Fruit fly (Drosophila melanogaster) whole organism, embryonic: Measurements from ENCODE around the gene dod.

Experiments
- Adf1 ChIP-seq: fragments of 200-800 bp; sonication (Bioruptor generic); IDR thresholded peaks from 2 replicates; pipeline ENCODE4 v1.3.6; 2022; ENCODE audit warnings: missing biosample characterization, missing genetic modification characterization
- Atf3 ChIP-seq: fragments of 200-800 bp; sonication (Bioruptor generic); optimal IDR thresholded peaks from 3 replicates; lab custom pipeline; 2016; ENCODE audit warnings: missing biosample characterization, missing genetic modification characterization
- Bgb ChIP-seq: fragments of 200-800 bp; sonication (Bioruptor generic); IDR thresholded peaks from 2 replicates; pipeline ENCODE4 v1.3.6; 2022; ENCODE audit warnings: missing biosample characterization, missing genetic modification characterization; ENCODE audit not compliant: partially characterized antibody
- Bteb2 ChIP-seq: fragments of 200-800 bp; sonication (Bioruptor generic); optimal IDR thresholded peaks from 2 replicates; lab custom pipeline; 2016; ENCODE audit warnings: missing biosample characterization, missing genetic modification characterization
- CG10462 ChIP-seq: fragments of 200-800 bp; sonication (Bioruptor generic); optimal IDR thresholded peaks from 2 replicates; lab custom pipeline; 2016; ENCODE audit warnings: missing biosample characterization, missing genetic modification characterization
- CG1602 ChIP-seq: fragments of 200-800 bp; sonication (Bioruptor generic); optimal IDR thresholded peaks from 3 replicates; lab custom pipeline; 2016; ENCODE audit warnings: missing biosample characterization, missing genetic modification characterization
- CG1603 ChIP-seq: fragments of 200-800 bp; sonication (Bioruptor generic); optimal IDR thresholded peaks from 2 replicates; lab custom pipeline; 2019; ENCODE audit warnings: missing biosample characterization, mild to moderate bottlenecking, missing genetic modification characterization, moderate library complexity
- CG17568 ChIP-seq: fragments of 200-800 bp; sonication (Bioruptor generic); optimal IDR thresholded peaks from 2 replicates; lab custom pipeline; 2018; ENCODE audit warnings: missing biosample characterization, mild to moderate bottlenecking, missing genetic modification characterization, moderate library complexity
- CG18476 ChIP-seq: fragments of 200-800 bp; sonication (Bioruptor generic); optimal IDR thresholded peaks from 2 replicates; lab custom pipeline; 2016; ENCODE audit warnings: missing biosample characterization, mild to moderate bottlenecking, missing genetic modification characterization
- CG34422 ChIP-seq: fragments of 200-800 bp; sonication (Bioruptor generic); IDR thresholded peaks from 3 replicates; pipeline ENCODE4 v1.3.6; 2022; ENCODE audit warnings: missing biosample characterization, missing genetic modification characterization
- CG3726 ChIP-seq: fragments of 200-800 bp; sonication (Bioruptor generic); IDR thresholded peaks from 3 replicates; pipeline ENCODE4, ENCODE4 v1.3.6; 2022; ENCODE audit warnings: missing biosample characterization, missing genetic modification characterization
- CG3847 ChIP-seq: fragments of 200-800 bp; sonication (Bioruptor generic); IDR thresholded peaks from 2 replicates; pipeline ENCODE4 v1.3.6; 2022; ENCODE audit warnings: missing biosample characterization, missing genetic modification characterization
- CG4328 ChIP-seq: fragments of 200-800 bp; sonication (Bioruptor generic); optimal IDR thresholded peaks from 3 replicates; lab custom pipeline; 2017; ENCODE audit warnings: missing biosample characterization, missing genetic modification reagents, missing genetic modification characterization
- CG6689 ChIP-seq: fragments of 200-800 bp; sonication (Bioruptor generic); IDR thresholded peaks from 2 replicates; pipeline ENCODE4 v1.3.6; 2022; ENCODE audit warnings: missing biosample characterization, missing genetic modification characterization
- CG6765 ChIP-seq: fragments of 200-800 bp; sonication (Bioruptor generic); optimal IDR thresholded peaks from 3 replicates; lab custom pipeline; 2017; ENCODE audit warnings: missing biosample characterization, mild to moderate bottlenecking, missing genetic modification characterization
- CG6791 ChIP-seq: fragments of 200-800 bp; sonication (Bioruptor generic); IDR thresholded peaks from 3 replicates; pipeline ENCODE4 v1.3.6; 2022; ENCODE audit warnings: missing biosample characterization, missing genetic modification characterization; ENCODE audit not compliant: partially characterized antibody
- CG8478 ChIP-seq: fragments of >200 bp; optimal IDR thresholded peaks from 2 replicates; lab custom pipeline; 2018
- CkIIα-i1 ChIP-seq: fragments of 200-800 bp; sonication (Bioruptor generic); IDR thresholded peaks from 2 replicates; pipeline ENCODE4 v1.3.6; 2022; ENCODE audit warnings: missing biosample characterization, missing genetic modification characterization
- D19B ChIP-seq: fragments of 200-800 bp; sonication (Bioruptor generic); optimal IDR thresholded peaks from 2 replicates; lab custom pipeline; 2017; ENCODE audit warnings: missing biosample characterization, mild to moderate bottlenecking, missing genetic modification characterization
- Ets97D ChIP-seq: fragments of 200-800 bp; sonication (Bioruptor generic); optimal IDR thresholded peaks from 3 replicates; lab custom pipeline; 2016; ENCODE audit warnings: missing biosample characterization, missing genetic modification characterization
- GATAe ChIP-seq: fragments of 200-800 bp; sonication (Bioruptor generic); conservative IDR thresholded peaks from 2 replicates; pipeline ENCODE4 v1.3.6; 2022; ENCODE audit warnings: missing biosample characterization, missing genetic modification characterization
- H15 ChIP-seq: fragments of 200-800 bp; sonication (Bioruptor generic); IDR thresholded peaks from 3 replicates; pipeline ENCODE4 v1.3.6; 2022; ENCODE audit warnings: missing biosample characterization, missing genetic modification characterization
- HmgD ChIP-seq: fragments of 200-800 bp; sonication (Bioruptor generic); optimal IDR thresholded peaks from 3 replicates; lab custom pipeline; 2016; ENCODE audit warnings: missing biosample characterization, missing genetic modification characterization
- Hmr ChIP-seq: fragments of 200-800 bp; sonication (Bioruptor generic); optimal IDR thresholded peaks from 3 replicates; lab custom pipeline; 2017; ENCODE audit warnings: mild to moderate bottlenecking, missing biosample characterization, missing genetic modification reagents, missing genetic modification characterization
- Lpt ChIP-seq: fragments of >200 bp; optimal IDR thresholded peaks from 2 replicates; lab custom pipeline; 2018; ENCODE audit warnings: missing biosample characterization, missing genetic modification characterization
- Myb ChIP-seq: fragments of 200-800 bp; sonication (Bioruptor generic); optimal IDR thresholded peaks from 2 replicates; lab custom pipeline; 2016; ENCODE audit warnings: missing biosample characterization, missing genetic modification characterization
- Ptx1 ChIP-seq: fragments of 200-800 bp; sonication (Bioruptor generic); IDR thresholded peaks from 2 replicates; pipeline ENCODE4 v1.3.6; 2022; ENCODE audit warnings: missing biosample characterization, missing genetic modification characterization
- Ravus ChIP-seq: fragments of 200-800 bp; sonication (Bioruptor generic); IDR thresholded peaks from 2 replicates; pipeline ENCODE4 v1.3.6; 2022; ENCODE audit warnings: missing biosample characterization, missing genetic modification characterization
- abd-A ChIP-seq: fragments of 200-800 bp; sonication (Bioruptor generic); optimal IDR thresholded peaks from 3 replicates; lab custom pipeline; 2019; ENCODE audit warnings: missing biosample characterization, mild to moderate bottlenecking, missing genetic modification characterization, moderate library complexity
- ac ChIP-seq: fragments of 200-800 bp; sonication (Bioruptor generic); optimal IDR thresholded peaks from 3 replicates; lab custom pipeline; 2017; ENCODE audit warnings: missing biosample characterization, mild to moderate bottlenecking, missing genetic modification characterization
- ash1 ChIP-seq: fragments of 200-800 bp; sonication (Bioruptor generic); optimal IDR thresholded peaks from 2 replicates; lab custom pipeline; 2018; ENCODE audit warnings: missing biosample characterization, mild to moderate bottlenecking, missing genetic modification characterization
- chif ChIP-seq, 2 experiments: fragments of 200-800 bp; sonication (Bioruptor generic); optimal IDR thresholded peaks; 3 replicates each; lab custom pipeline; 2016; ENCODE audit warnings: missing biosample characterization in 2 of 2, missing genetic modification characterization in 2 of 2
- danr ChIP-seq: fragments of 200-800 bp; sonication (Bioruptor generic); IDR thresholded peaks from 2 replicates; pipeline ENCODE4 v1.3.6; 2022; ENCODE audit warnings: missing biosample characterization, missing genetic modification characterization
- dati ChIP-seq: fragments of 200-800 bp; sonication (Bioruptor generic); IDR thresholded peaks from 2 replicates; pipeline ENCODE4 v1.3.6; 2022; ENCODE audit warnings: missing biosample characterization, missing genetic modification characterization
- disco-r ChIP-seq: fragments of 200-800 bp; sonication (Bioruptor generic); optimal IDR thresholded peaks from 2 replicates; lab custom pipeline; 2016; ENCODE audit warnings: missing biosample characterization, missing genetic modification characterization
- emc ChIP-seq: fragments of 200-800 bp; sonication (Bioruptor generic); optimal IDR thresholded peaks from 2 replicates; lab custom pipeline; 2016; ENCODE audit warnings: missing biosample characterization, missing genetic modification characterization
- eve ChIP-seq, 2 experiments: fragments of >200 bp; optimal IDR thresholded peaks; 2 replicates each; lab custom pipeline; 2017; ENCODE audit warnings: missing biosample characterization in 2 of 2, missing genetic modification characterization in 2 of 2
- gcm2 ChIP-seq: fragments of 200-800 bp; sonication (Bioruptor generic); optimal IDR thresholded peaks from 2 replicates; lab custom pipeline; 2016; ENCODE audit warnings: missing biosample characterization, missing genetic modification characterization
- hkb ChIP-seq, 2 experiments: fragments of 200-800 bp in 1 of 2; fragments of >200 bp in 1 of 2; sonication (Bioruptor generic) in 1 of 2; IDR thresholded peaks in 1 of 2; optimal IDR thresholded peaks in 1 of 2; 2 replicates each; pipeline versions ENCODE4 v1.3.6 to Lab custom; 2017 to 2022; ENCODE audit warnings: missing biosample characterization in 1 of 2, missing genetic modification characterization in 1 of 2
- ind ChIP-seq: fragments of 200-800 bp; sonication (Bioruptor generic); optimal IDR thresholded peaks from 3 replicates; lab custom pipeline; 2016; ENCODE audit warnings: missing biosample characterization, missing genetic modification characterization
- mld ChIP-seq: fragments of 200-800 bp; sonication (Bioruptor generic); IDR thresholded peaks from 3 replicates; pipeline ENCODE4 v1.3.6; 2022; ENCODE audit warnings: missing biosample characterization, missing genetic modification characterization; ENCODE audit not compliant: partially characterized antibody
- onecut ChIP-seq: fragments of 200-800 bp; sonication (Bioruptor generic); IDR thresholded peaks from 2 replicates; pipeline ENCODE4 v1.3.6; 2022; ENCODE audit warnings: missing biosample characterization, missing genetic modification characterization
- otp ChIP-seq: fragments of 200-800 bp; sonication (Bioruptor generic); IDR thresholded peaks from 3 replicates; pipeline ENCODE4, ENCODE4 v1.3.6; 2022; ENCODE audit warnings: missing biosample characterization, missing genetic modification characterization
- pan ChIP-seq, 4 experiments: fragments of >200 bp in 3 of 4; fragments of 200-800 bp in 1 of 4; sonication (Bioruptor generic) in 1 of 4; optimal IDR thresholded peaks in 3 of 4; IDR thresholded peaks in 1 of 4; 2 replicates each; pipeline versions ENCODE4 v1.3.6 to Lab custom; 2017 to 2022; ENCODE audit warnings: missing biosample characterization in 2 of 4, missing genetic modification characterization in 2 of 4, mixed read lengths in 1 of 4
- peb ChIP-seq: fragments of 200-800 bp; sonication (Bioruptor generic); IDR thresholded peaks from 2 replicates; pipeline ENCODE4 v1.3.6; 2022; ENCODE audit warnings: missing biosample characterization, missing genetic modification characterization
- pita ChIP-seq: fragments of 200-800 bp; sonication (Bioruptor generic); optimal IDR thresholded peaks from 2 replicates; lab custom pipeline; 2017; ENCODE audit warnings: missing biosample characterization, mild to moderate bottlenecking, missing genetic modification characterization
- pzg ChIP-seq: fragments of 200-800 bp; sonication (Bioruptor generic); optimal IDR thresholded peaks from 3 replicates; lab custom pipeline; 2018; ENCODE audit warnings: missing biosample characterization, mild to moderate bottlenecking, missing genetic modification characterization, moderate library complexity
- seq ChIP-seq: fragments of 200-800 bp; sonication (Bioruptor generic); IDR thresholded peaks from 2 replicates; pipeline ENCODE4 v1.3.6; 2022; ENCODE audit warnings: missing biosample characterization, missing genetic modification characterization
- sim ChIP-seq: fragments of 200-800 bp; sonication (Bioruptor generic); IDR thresholded peaks from 2 replicates; pipeline ENCODE4 v1.3.6; 2022; ENCODE audit warnings: missing biosample characterization, missing genetic modification characterization
- wor ChIP-seq: fragments of 200-800 bp; sonication (Bioruptor generic); IDR thresholded peaks from 2 replicates; pipeline ENCODE4 v1.3.6; 2022; ENCODE audit warnings: missing biosample characterization, missing genetic modification characterization

Gene dod

DNA sequence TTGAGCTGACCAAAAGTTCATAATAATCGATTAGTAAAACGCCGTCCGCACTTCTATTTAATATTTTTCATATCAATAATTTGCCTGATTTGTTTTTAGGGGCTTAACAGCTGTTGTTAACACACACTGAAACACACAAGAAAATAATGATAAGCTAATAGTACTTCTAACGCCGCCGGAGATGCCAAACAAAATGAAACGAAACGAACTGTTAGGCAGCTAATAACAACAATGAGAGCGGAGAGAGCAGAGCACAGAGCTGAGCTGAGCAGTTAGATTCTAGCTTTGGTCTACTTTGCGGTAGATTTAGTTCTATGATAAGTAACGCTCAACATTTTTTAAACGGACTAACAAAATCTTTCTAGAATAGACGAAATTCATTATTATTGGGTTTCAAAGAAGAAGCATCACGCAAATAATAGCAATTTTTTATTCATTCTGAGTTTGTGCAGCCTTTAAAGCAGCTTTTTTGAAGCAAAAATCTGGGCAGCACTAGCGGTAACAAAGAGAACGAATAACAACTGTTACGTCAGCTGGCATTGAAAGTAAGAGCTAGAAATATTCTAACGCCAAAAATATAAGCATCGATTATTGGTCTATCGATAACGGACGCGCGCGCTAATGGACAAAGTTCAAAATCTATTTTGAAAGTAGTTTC, 38.5 kb upstream of the dod start, which contains the start of gene Abca3 (continued):
- no peak for TF ChIP-seq Ets97D
- no peak for TF ChIP-seq emc (GFP tag; lab: Kevin White, UChicago)
- peak; percentile 13 for TF ChIP-seq HmgD (GFP tag; lab: Kevin White, UChicago)
- TF ChIP-seq Ptx1 = peak; percentile 68
- peak; percentile 22 for TF ChIP-seq Bteb2 (GFP tag; lab: Kevin White, UChicago)
- TF ChIP-seq Bgb (GFP tag; lab: Robert Waterston, UW) = no peak
- TF ChIP-seq gcm2 = no peak
- no peak for TF ChIP-seq CkIIα-i1
- no peak for TF ChIP-seq Ravus (GFP tag; lab: Robert Waterston, UW)
- peak; percentile 12 for TF ChIP-seq Atf3 (GFP tag; lab: Kevin White, UChicago)
- TF ChIP-seq D19B (GFP tag; lab: Kevin White, UChicago) = peak; percentile 40
- peak; percentile 22 for TF ChIP-seq pzg (GFP tag; lab: Kevin White, UChicago)
- TF ChIP-seq mld (GFP tag; lab: Robert Waterston, UW) = no peak
- TF ChIP-seq CG18476 (GFP tag; lab: Kevin White, UChicago) = peak; percentile 3
- no peak for TF ChIP-seq CG8478
- peak; percentile 42 for TF ChIP-seq CG17568 (GFP tag; lab: Kevin White, UChicago)
- no peak for TF ChIP-seq pan (optimal IDR thresholded peaks at IDR 0.05; lab: Kevin White, UChicago)
- TF ChIP-seq pan (GFP tag; optimal IDR thresholded peaks at IDR 0.05 in 1 of 2, IDR thresholded peaks at IDR 0.05 in 1 of 2) = peak in 1 of 2 experiments; percentile 43
- TF ChIP-seq Myb (GFP tag; lab: Kevin White, UChicago) = peak; percentile 46
- peak; percentile 9 for TF ChIP-seq CG1603 (tag; lab: Kevin White, UChicago)
- TF ChIP-seq CG4328 (GFP tag; lab: Kevin White, UChicago) = peak; percentile 68
- TF ChIP-seq dati (GFP tag; lab: Robert Waterston, UW) = no peak
- no peak for TF ChIP-seq onecut (GFP tag; lab: Robert Waterston, UW)
- TF ChIP-seq pita = no peak
- TF ChIP-seq CG6791 (GFP tag; lab: Robert Waterston, UW) = 0 out of 3 replicates have a peak, but pooled peaks have one; percentile 39
- no peak for TF ChIP-seq peb (GFP tag; lab: Robert Waterston, UW)
- TF ChIP-seq CG34422 (GFP tag; lab: Robert Waterston, UW) = no peak
- no peak for TF ChIP-seq ac (GFP tag; lab: Kevin White, UChicago)
- no peak for TF ChIP-seq CG10462 (GFP tag; lab: Kevin White, UChicago)
- no peak for TF ChIP-seq otp (GFP tag; lab: Robert Waterston, UW)
- peak; percentile 22; the same call in 1 of the 2 replicates for TF ChIP-seq Adf1 (GFP tag; lab: Robert Waterston, UW)
- no peak; the same call in none of the 2 replicates for TF ChIP-seq CG3847
- TF ChIP-seq abd-A = no peak
- TF ChIP-seq H15 (GFP tag; lab: Robert Waterston, UW) = no peak
- TF ChIP-seq GATAe (GFP tag; lab: Robert Waterston, UW) = no peak
- 0 out of 2 replicates have a peak, but pooled peaks have one; percentile 18 for TF ChIP-seq danr (GFP tag; lab: Robert Waterston, UW)
- TF ChIP-seq wor = no peak
- peak in 1 of 2 experiments; percentile 79 for TF ChIP-seq eve (GFP tag; optimal IDR thresholded peaks at IDR 0.05; lab: Kevin White, UChicago)
- TF ChIP-seq CG1602 = peak; percentile 23
- TF ChIP-seq ind = peak; percentile 59
- no peak for TF ChIP-seq ash1 (GFP tag; lab: Kevin White, UChicago)
- peak; percentile 47 for TF ChIP-seq hkb (optimal IDR thresholded peaks at IDR 0.05; lab: Kevin White, UChicago)
- peak; percentile 41; the same call in 1 of the 2 replicates for TF ChIP-seq hkb (GFP tag; IDR thresholded peaks at IDR 0.05; lab: Robert Waterston, UW)
- no peak for TF ChIP-seq sim (GFP tag; lab: Robert Waterston, UW)
- TF ChIP-seq Lpt (GFP tag; lab: Kevin White, UChicago) = no peak
- no peak; the same call in 1 of the 2 replicates for TF ChIP-seq CG6689 (GFP tag; lab: Robert Waterston, UW)
- peak; percentile 33 to 39 for TF ChIP-seq chif (GFP tag; optimal IDR thresholded peaks at IDR 0.05; lab: Kevin White, UChicago)
- TF ChIP-seq seq (GFP tag; lab: Robert Waterston, UW) = no peak
- TF ChIP-seq Hmr = peak; percentile 82
- TF ChIP-seq CG6765 (GFP tag; lab: Kevin White, UChicago) = peak; percentile 50
- no peak for TF ChIP-seq CG3726 (GFP tag; lab: Robert Waterston, UW)
- no peak for TF ChIP-seq disco-r (GFP tag; lab: Kevin White, UChicago)
